Fruit fly (Drosophila melanogaster) whole organism, embryonic: ENCODE measurements around the gene PGRP-LF.

Experiments
- B-H1 ChIP-seq: fragments of 200-800 bp; sonication (Bioruptor generic); IDR thresholded peaks from 3 replicates; pipeline ENCODE4 v1.3.6; 2022; ENCODE audit warnings: missing biosample characterization, missing genetic modification characterization
- CG10431 ChIP-seq: fragments of 200-800 bp; sonication (Bioruptor generic); optimal IDR thresholded peaks from 3 replicates; lab custom pipeline; 2018; ENCODE audit warnings: missing biosample characterization, mild to moderate bottlenecking, missing genetic modification characterization
- CG12236 ChIP-seq: fragments of 200-800 bp; sonication (Bioruptor generic); optimal IDR thresholded peaks from 2 replicates; lab custom pipeline; 2016; ENCODE audit warnings: missing biosample characterization, missing genetic modification characterization
- CG12659 ChIP-seq: fragments of 200-800 bp; sonication (Bioruptor generic); optimal IDR thresholded peaks from 3 replicates; lab custom pipeline; 2017; ENCODE audit warnings: mild to moderate bottlenecking, missing biosample characterization, missing genetic modification reagents, missing genetic modification characterization
- CG13624 ChIP-seq: fragments of 200-800 bp; sonication (Bioruptor generic); optimal IDR thresholded peaks from 2 replicates; lab custom pipeline; 2016; ENCODE audit warnings: missing biosample characterization, missing genetic modification characterization
- CG14050 ChIP-seq: fragments of 200-800 bp; sonication (Bioruptor generic); IDR thresholded peaks from 3 replicates; pipeline ENCODE4 v1.3.6; 2022; ENCODE audit warnings: missing biosample characterization, missing genetic modification characterization
- CG15269 ChIP-seq: fragments of 200-800 bp; sonication (Bioruptor generic); optimal IDR thresholded peaks from 2 replicates; lab custom pipeline; 2018; ENCODE audit warnings: missing biosample characterization, mild to moderate bottlenecking, missing genetic modification characterization, moderate library complexity
- CG17385 ChIP-seq: fragments of 200-800 bp; sonication (Bioruptor generic); optimal IDR thresholded peaks from 3 replicates; lab custom pipeline; 2018; ENCODE audit warnings: missing biosample characterization, mild to moderate bottlenecking, missing genetic modification characterization
- CG2875 ChIP-seq: fragments of 200-800 bp; sonication (Bioruptor generic); optimal IDR thresholded peaks from 2 replicates; lab custom pipeline; 2017; ENCODE audit warnings: missing biosample characterization, mild to moderate bottlenecking, missing genetic modification characterization, missing genetic modification reagents
- CG3847 ChIP-seq: fragments of 200-800 bp; sonication (Bioruptor generic); IDR thresholded peaks from 2 replicates; pipeline ENCODE4 v1.3.6; 2022; ENCODE audit warnings: missing biosample characterization, missing genetic modification characterization
- CG4854 ChIP-seq: fragments of 200-800 bp; sonication (Bioruptor generic); optimal IDR thresholded peaks from 2 replicates; lab custom pipeline; 2016; ENCODE audit warnings: missing biosample characterization, missing genetic modification characterization, inconsistent platforms
- CoRest ChIP-seq: fragments of 200-800 bp; sonication (Bioruptor generic); optimal IDR thresholded peaks from 3 replicates; lab custom pipeline; 2018; ENCODE audit warnings: missing biosample characterization, mild to moderate bottlenecking, missing genetic modification characterization, moderate library complexity
- Dbx ChIP-seq: fragments of 200-800 bp; sonication (Bioruptor generic); IDR thresholded peaks from 3 replicates; pipeline ENCODE4 v1.3.6; 2022; ENCODE audit warnings: missing biosample characterization, missing genetic modification characterization
- Dp ChIP-seq: fragments of 200-800 bp; sonication (Bioruptor generic); optimal IDR thresholded peaks from 2 replicates; lab custom pipeline; 2018; ENCODE audit warnings: missing biosample characterization, mild to moderate bottlenecking, missing genetic modification characterization, moderate library complexity
- Eip74EF ChIP-seq, 2 experiments: fragments of 200-800 bp in 1 of 2; fragments of >200 bp in 1 of 2; sonication (Bioruptor generic) in 1 of 2; optimal IDR thresholded peaks; 2 replicates each; lab custom pipeline; 2017 to 2019; ENCODE audit warnings: missing biosample characterization in 2 of 2, missing genetic modification characterization in 2 of 2, mild to moderate bottlenecking in 1 of 2, moderate library complexity in 1 of 2
- Elba2 ChIP-seq: fragments of 200-800 bp; sonication (Bioruptor generic); optimal IDR thresholded peaks from 3 replicates; lab custom pipeline; 2016; ENCODE audit warnings: missing biosample characterization, missing genetic modification characterization
- H15 ChIP-seq: fragments of 200-800 bp; sonication (Bioruptor generic); IDR thresholded peaks from 3 replicates; pipeline ENCODE4 v1.3.6; 2022; ENCODE audit warnings: missing biosample characterization, missing genetic modification characterization
- HHEX ChIP-seq: fragments of 200-800 bp; sonication (Bioruptor generic); optimal IDR thresholded peaks from 3 replicates; lab custom pipeline; 2017; ENCODE audit warnings: missing biosample characterization, mild to moderate bottlenecking, missing genetic modification characterization, missing genetic modification reagents
- HLHmδ ChIP-seq: fragments of 200-800 bp; sonication (Bioruptor generic); optimal IDR thresholded peaks from 2 replicates; lab custom pipeline; 2018; ENCODE audit warnings: missing biosample characterization, mild to moderate bottlenecking, missing genetic modification characterization, moderate library complexity
- Hand ChIP-seq: fragments of 200-800 bp; sonication (Bioruptor generic); optimal IDR thresholded peaks from 2 replicates; lab custom pipeline; 2017; ENCODE audit warnings: mild to moderate bottlenecking, missing biosample characterization, missing genetic modification reagents, missing genetic modification characterization
- Hr3 ChIP-seq: fragments of 200-800 bp; sonication (Bioruptor generic); optimal IDR thresholded peaks from 3 replicates; lab custom pipeline; 2016; ENCODE audit warnings: missing biosample characterization, missing genetic modification characterization
- Max ChIP-seq: fragments of 200-800 bp; sonication (Bioruptor generic); optimal IDR thresholded peaks from 2 replicates; lab custom pipeline; 2016; ENCODE audit warnings: missing biosample characterization, mild to moderate bottlenecking, missing genetic modification characterization
- Med ChIP-seq: fragments of 200-800 bp; sonication (Bioruptor generic); peaks from one replicate; lab custom pipeline; 2016; ENCODE audit warnings: missing biosample characterization, missing genetic modification characterization, mild to moderate bottlenecking, inconsistent platforms, moderate library complexity
- Meics ChIP-seq: fragments of 200-800 bp; sonication (Bioruptor generic); optimal IDR thresholded peaks from 2 replicates; lab custom pipeline; 2017; ENCODE audit warnings: missing biosample characterization, mild to moderate bottlenecking, missing genetic modification characterization
- Myb ChIP-seq: fragments of 200-800 bp; sonication (Bioruptor generic); optimal IDR thresholded peaks from 2 replicates; lab custom pipeline; 2016; ENCODE audit warnings: missing biosample characterization, missing genetic modification characterization
- Tbp ChIP-seq: fragments of >200 bp; optimal IDR thresholded peaks from 2 replicates; lab custom pipeline; 2018; ENCODE audit warnings: missing biosample characterization, missing genetic modification characterization
- abd-A ChIP-seq: fragments of 200-800 bp; sonication (Bioruptor generic); optimal IDR thresholded peaks from 3 replicates; lab custom pipeline; 2019; ENCODE audit warnings: missing biosample characterization, mild to moderate bottlenecking, missing genetic modification characterization, moderate library complexity
- aop ChIP-seq: fragments of 200-800 bp; sonication (Bioruptor generic); IDR thresholded peaks from 2 replicates; pipeline ENCODE4 v1.3.6; 2022; ENCODE audit warnings: missing biosample characterization, missing genetic modification characterization
- ci ChIP-seq: fragments of 200-800 bp; sonication (Bioruptor generic); IDR thresholded peaks from 3 replicates; pipeline ENCODE4 v1.3.6; 2022; ENCODE audit warnings: missing biosample characterization, missing genetic modification characterization
- crp ChIP-seq, 2 experiments: fragments of 200-800 bp; sonication (Bioruptor generic); optimal IDR thresholded peaks; 2 replicates in 1 of 2; 3 replicates in 1 of 2; lab custom pipeline; 2017; ENCODE audit warnings: missing biosample characterization in 2 of 2, missing genetic modification characterization in 2 of 2, mild to moderate bottlenecking in 1 of 2, moderate library complexity in 1 of 2
- dmrt11E ChIP-seq: fragments of 200-800 bp; sonication (Bioruptor generic); optimal IDR thresholded peaks from 3 replicates; lab custom pipeline; 2018; ENCODE audit warnings: missing biosample characterization, mild to moderate bottlenecking, missing genetic modification characterization, moderate library complexity
- exex ChIP-seq: fragments of 200-800 bp; sonication (Bioruptor generic); optimal IDR thresholded peaks from 4 replicates; lab custom pipeline; 2018; ENCODE audit warnings: missing biosample characterization, mild to moderate bottlenecking, missing genetic modification characterization, moderate library complexity
- fru ChIP-seq: fragments of >200 bp; optimal IDR thresholded peaks from 2 replicates; lab custom pipeline; 2017
- ftz-f1 ChIP-seq: fragments of 200-800 bp; sonication (Bioruptor generic); optimal IDR thresholded peaks from 2 replicates; lab custom pipeline; 2016; ENCODE audit warnings: missing biosample characterization, missing genetic modification characterization
- gsb ChIP-seq: fragments of 200-800 bp; sonication (Bioruptor generic); IDR thresholded peaks from 2 replicates; pipeline ENCODE4 v1.3.6; 2022; ENCODE audit warnings: missing biosample characterization, missing genetic modification characterization
- h ChIP-seq: fragments of >200 bp; optimal IDR thresholded peaks from 2 replicates; lab custom pipeline; 2017
- kay ChIP-seq: fragments of 200-800 bp; sonication (Bioruptor generic); optimal IDR thresholded peaks from 2 replicates; lab custom pipeline; 2016; ENCODE audit warnings: missing biosample characterization, missing genetic modification characterization
- luna ChIP-seq: fragments of 200-800 bp; sonication (Bioruptor generic); optimal IDR thresholded peaks from 2 replicates; lab custom pipeline; 2016; ENCODE audit warnings: missing biosample characterization, missing genetic modification characterization
- nau ChIP-seq: fragments of 200-800 bp; sonication (Bioruptor generic); optimal IDR thresholded peaks from 3 replicates; lab custom pipeline; 2017; ENCODE audit warnings: missing biosample characterization, mild to moderate bottlenecking, missing genetic modification characterization, missing genetic modification reagents
- nerfin-1 ChIP-seq: fragments of 200-800 bp; sonication (Bioruptor generic); optimal IDR thresholded peaks from 3 replicates; lab custom pipeline; 2019; ENCODE audit warnings: missing biosample characterization, mild to moderate bottlenecking, missing genetic modification characterization, moderate library complexity
- nmo ChIP-seq: fragments of 200-800 bp; sonication (Bioruptor generic); optimal IDR thresholded peaks from 2 replicates; lab custom pipeline; 2018; ENCODE audit warnings: missing biosample characterization, mild to moderate bottlenecking, missing genetic modification characterization, moderate library complexity
- scrt ChIP-seq: fragments of 200-800 bp; sonication (Bioruptor generic); optimal IDR thresholded peaks from 2 replicates; lab custom pipeline; 2018; ENCODE audit warnings: missing biosample characterization, mild to moderate bottlenecking, missing genetic modification characterization, moderate library complexity
- sens-2 ChIP-seq: fragments of 200-800 bp; sonication (Bioruptor generic); IDR thresholded peaks from 2 replicates; pipeline ENCODE4 v1.3.6; 2022; ENCODE audit warnings: missing biosample characterization, missing genetic modification characterization
- shn ChIP-seq: fragments of 200-800 bp; sonication (Bioruptor generic); optimal IDR thresholded peaks from 3 replicates; lab custom pipeline; 2016; ENCODE audit warnings: missing biosample characterization, missing genetic modification characterization
- so ChIP-seq: fragments of 200-800 bp; sonication (Bioruptor generic); IDR thresholded peaks from 3 replicates; pipeline ENCODE4 v1.3.6; 2022; ENCODE audit warnings: missing biosample characterization, missing genetic modification characterization
- stc ChIP-seq: fragments of 200-800 bp; sonication (Bioruptor generic); IDR thresholded peaks from 2 replicates; pipeline ENCODE4 v1.3.6; 2022; ENCODE audit warnings: missing biosample characterization, missing genetic modification characterization
- tin ChIP-seq: fragments of 200-800 bp; sonication (Bioruptor generic); optimal IDR thresholded peaks from 3 replicates; lab custom pipeline; 2016; ENCODE audit warnings: missing biosample characterization, missing genetic modification characterization
- toy ChIP-seq: fragments of 200-800 bp; sonication (Bioruptor generic); IDR thresholded peaks from 2 replicates; pipeline ENCODE4 v1.3.6; 2022; ENCODE audit warnings: missing biosample characterization, missing genetic modification characterization
- ttk ChIP-seq: fragments of 200-800 bp; sonication (Bioruptor generic); IDR thresholded peaks from 2 replicates; pipeline ENCODE4 v2.1.2; 2022; ENCODE audit warnings: missing biosample characterization, missing genetic modification characterization
- unpg ChIP-seq: fragments of 200-800 bp; sonication (Bioruptor generic); optimal IDR thresholded peaks from 3 replicates; lab custom pipeline; 2018; ENCODE audit warnings: missing biosample characterization, mild to moderate bottlenecking, missing genetic modification characterization, moderate library complexity
- zf30C ChIP-seq: fragments of 200-800 bp; sonication (Bioruptor generic); optimal IDR thresholded peaks from 3 replicates; lab custom pipeline; 2018; ENCODE audit warnings: missing biosample characterization, mild to moderate bottlenecking, missing genetic modification characterization

PGRP-LF gene

DNA sequence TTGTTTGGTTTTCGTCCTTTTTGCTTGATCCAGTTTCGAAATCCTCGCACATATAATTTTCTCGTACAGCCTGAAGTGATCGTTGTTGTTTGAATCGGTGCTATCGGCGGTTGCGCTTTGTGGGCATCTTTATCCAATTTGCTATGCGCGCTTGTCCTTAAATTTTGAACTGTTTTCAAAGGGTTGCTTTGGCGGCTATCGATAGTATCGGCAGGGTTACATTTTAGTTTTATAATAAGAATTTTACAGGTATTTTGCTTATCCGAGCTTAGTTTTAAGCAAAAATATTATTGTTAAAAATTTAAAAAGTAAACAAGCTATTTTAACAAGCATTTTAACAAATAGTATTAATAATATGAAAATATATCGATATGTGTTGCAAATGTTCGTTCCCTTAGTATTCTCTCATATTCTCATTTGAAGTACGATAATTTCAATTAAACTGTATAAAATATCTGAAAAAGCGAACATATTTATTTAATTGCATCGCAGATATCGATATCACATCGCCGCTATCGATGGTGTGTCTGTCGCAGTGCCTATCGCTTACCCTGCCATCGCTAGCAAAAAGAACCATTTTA is 17.5 kb downstream of the PGRP-LF start, which contains the start of the genes Klp67A and CG4452 (continued):
- TF ChIP-seq CG10431 (no peak), CG2875 (GFP tag; lab: Kevin White, UChicago) (no peak), aop (no peak), nerfin-1 (tag; lab: Kevin White, UChicago) (no peak), CG3847 (GFP tag; lab: Robert Waterston, UW) (peak; percentile 39; the same call in 1 of the 2 replicates), Eip74EF (GFP tag; optimal IDR thresholded peaks at IDR 0.05; lab: Kevin White, UChicago) (no peak), B-H1 (GFP tag; lab: Robert Waterston, UW) (no peak), exex (no peak), Med (GFP tag; lab: Kevin White, UChicago) (peak; percentile 87), h (lab: Kevin White, UChicago) (no peak), fru (lab: Kevin White, UChicago) (no peak), ttk (GFP tag; lab: Robert Waterston, UW) (no peak), CG13624 (GFP tag; lab: Kevin White, UChicago) (no peak), CG17385 (GFP tag; lab: Kevin White, UChicago) (peak; percentile 5), sens-2 (GFP tag; lab: Robert Waterston, UW) (no peak), gsb (GFP tag; lab: Robert Waterston, UW) (no peak), Tbp (GFP tag; lab: Kevin White, UChicago) (no peak), crp (GFP tag; optimal IDR thresholded peaks at IDR 0.05; lab: Kevin White, UChicago) (peak in 1 of 2 experiments; percentile 27), CG14050 (GFP tag; lab: Robert Waterston, UW) (0 out of 3 replicates have a peak, but pooled peaks have one; percentile 9), CG15269 (peak; percentile 0), HHEX (GFP tag; lab: Kevin White, UChicago) (no peak), Hand (GFP tag; lab: Kevin White, UChicago) (no peak), shn (no peak), CG12659 (peak; percentile 79), Dbx (0 out of 3 replicates have a peak, but pooled peaks have one; percentile 27), ci (GFP tag; lab: Robert Waterston, UW) (peak; percentile 44; the same call in 1 of the 3 replicates), unpg (GFP tag; lab: Kevin White, UChicago) (no peak), Hr3 (GFP tag; lab: Kevin White, UChicago) (peak; percentile 43), Elba2 (GFP tag; lab: Kevin White, UChicago) (no peak), toy (GFP tag; lab: Robert Waterston, UW) (no peak), abd-A (tag; lab: Kevin White, UChicago) (no peak), HLHmδ (GFP tag; lab: Kevin White, UChicago) (no peak), CG4854 (GFP tag; lab: Kevin White, UChicago) (peak; percentile 17), stc (GFP tag; lab: Robert Waterston, UW) (no peak), H15 (GFP tag; lab: Robert Waterston, UW) (no peak), ftz-f1 (GFP tag; lab: Kevin White, UChicago) (no peak), Dp (GFP tag; lab: Kevin White, UChicago) (peak; percentile 72), dmrt11E (tag; lab: Kevin White, UChicago) (peak; percentile 63), Meics (no peak), scrt (GFP tag; lab: Kevin White, UChicago) (no peak), zf30C (GFP tag; lab: Kevin White, UChicago) (no peak), Max (GFP tag; lab: Kevin White, UChicago) (peak; percentile 32), nmo (GFP tag; lab: Kevin White, UChicago) (peak; percentile 79), CoRest (tag; lab: Kevin White, UChicago) (peak; percentile 77), so (no peak), kay (GFP tag; lab: Kevin White, UChicago) (peak; percentile 39), tin (GFP tag; lab: Kevin White, UChicago) (peak; percentile 55), Myb (GFP tag; lab: Kevin White, UChicago) (peak; percentile 61), nau (GFP tag; lab: Kevin White, UChicago) (no peak), luna (GFP tag; lab: Kevin White, UChicago) (no peak), CG12236 (GFP tag; lab: Kevin White, UChicago) (no peak)
